Worm (Caenorhabditis elegans) whole organism, midembryonic: ENCODE measurements around the gene T12D8.5.

Source experiments
- T22C8.4 ChIP-seq: fragments of 200-800 bp; sonication (Bioruptor generic); IDR thresholded peaks from 2 replicates; pipeline ENCODE4 v1.3.6; 2022; ENCODE audit warnings: missing genetic modification characterization, missing compliant biosample characterization
- cog-1 ChIP-seq: sonication (generic microtip); optimal IDR thresholded peaks from 2 replicates; lab custom pipeline; 2016; ENCODE audit warnings: missing genetic modification characterization, missing compliant biosample characterization
- flt-1 ChIP-seq: fragments of 200-800 bp; sonication (Bioruptor generic); IDR thresholded peaks from 2 replicates; pipeline ENCODE4 v1.3.6; 2022; ENCODE audit warnings: missing genetic modification characterization, missing compliant biosample characterization
- klf-2 ChIP-seq: fragments of 200-800 bp; sonication (Bioruptor generic); conservative IDR thresholded peaks from 2 replicates; pipeline ENCODE4 v1.3.6; 2022; ENCODE audit warnings: missing genetic modification reagents, missing genetic modification characterization, missing compliant biosample characterization
- med-1 ChIP-seq: sonication (generic microtip); optimal IDR thresholded peaks from 2 replicates; lab custom pipeline; 2017; ENCODE audit warnings: missing genetic modification characterization, mild to moderate bottlenecking, missing compliant biosample characterization, antibody characterized with exemption, missing genetic modification reagents; ENCODE audit not compliant: insufficient read depth
- ref-1 ChIP-seq: fragments of 200-800 bp; sonication (Bioruptor generic); conservative IDR thresholded peaks from 2 replicates; pipeline ENCODE4 v1.3.6; 2022; ENCODE audit warnings: missing genetic modification reagents, missing genetic modification characterization, missing compliant biosample characterization
- tab-1 ChIP-seq: fragments of 200-800 bp; sonication (Bioruptor generic); IDR thresholded peaks from 2 replicates; pipeline ENCODE4 v1.3.6; 2022; ENCODE audit warnings: missing genetic modification characterization, missing compliant biosample characterization
- ztf-23 ChIP-seq: fragments of 200-800 bp; sonication (Bioruptor generic); IDR thresholded peaks from 2 replicates; pipeline ENCODE4 v1.3.6; 2022; ENCODE audit warnings: missing genetic modification reagents, missing genetic modification characterization, missing compliant biosample characterization
- ztf-29 ChIP-seq: fragments of 200-800 bp; sonication (Bioruptor generic); IDR thresholded peaks from 2 replicates; pipeline ENCODE4 v1.3.6; 2022; ENCODE audit warnings: missing genetic modification reagents, missing genetic modification characterization, missing compliant biosample characterization

T12D8.5 gene

ce11 chrIII:13606865-13607264, 19.7 kb downstream of the T12D8.5 start:
- TF ChIP-seq med-1 (GFP tag; lab: Kevin White, UChicago) (no peak), ref-1 (GFP tag; lab: Robert Waterston, UW) (no peak), ztf-23 (no peak), klf-2 (GFP tag; lab: Robert Waterston, UW) (no peak), T22C8.4 (GFP tag; lab: Robert Waterston, UW) (no peak), cog-1 (tag; lab: Kevin White, UChicago) (no peak), ztf-29 (GFP tag; lab: Robert Waterston, UW) (no peak), flt-1 (GFP tag; lab: Robert Waterston, UW) (no peak), tab-1 (GFP tag; lab: Robert Waterston, UW) (no peak)

- TF ChIP-seq med-1 (GFP tag; lab: Kevin White, UChicago) (no peak), ref-1 (GFP tag; lab: Robert Waterston, UW) (no peak), ztf-29 (GFP tag; lab: Robert Waterston, UW) (no peak), tab-1 (GFP tag; lab: Robert Waterston, UW) (no peak), klf-2 (GFP tag; lab: Robert Waterston, UW) (no peak), T22C8.4 (GFP tag; lab: Robert Waterston, UW) (no peak), cog-1 (tag; lab: Kevin White, UChicago) (no peak), ztf-23 (no peak), flt-1 (GFP tag; lab: Robert Waterston, UW) (no peak)
Measured at ce11 chrIII:13606016-13606530, 20.5 kb downstream of the T12D8.5 start, which contains the start of gene act-5. Gene act-5 (minus strand): TSS chrIII:13606066.

- TF ChIP-seq cog-1 (tag; lab: Kevin White, UChicago): no peak
- TF ChIP-seq ztf-23: no peak
- TF ChIP-seq klf-2 (GFP tag; lab: Robert Waterston, UW): no peak
- no peak for TF ChIP-seq T22C8.4 (GFP tag; lab: Robert Waterston, UW)
- no peak for TF ChIP-seq ref-1 (GFP tag; lab: Robert Waterston, UW)
- TF ChIP-seq tab-1 (GFP tag; lab: Robert Waterston, UW): no peak
- no peak for TF ChIP-seq flt-1 (GFP tag; lab: Robert Waterston, UW)
- no peak for TF ChIP-seq ztf-29 (GFP tag; lab: Robert Waterston, UW)
- no peak for TF ChIP-seq med-1 (GFP tag; lab: Kevin White, UChicago)
Measured at ce11 chrIII:13604834-13605233, 21.8 kb downstream of the T12D8.5 start.

ce11 chrIII:13600254-13600653, 26.3 kb downstream of the T12D8.5 start:
- TF ChIP-seq tab-1 (GFP tag; lab: Robert Waterston, UW): no peak
- no peak for TF ChIP-seq T22C8.4 (GFP tag; lab: Robert Waterston, UW)
- TF ChIP-seq flt-1 (GFP tag; lab: Robert Waterston, UW): no peak
- no peak for TF ChIP-seq ztf-23
- TF ChIP-seq klf-2 (GFP tag; lab: Robert Waterston, UW): no peak
- no peak for TF ChIP-seq ztf-29 (GFP tag; lab: Robert Waterston, UW)
- TF ChIP-seq med-1 (GFP tag; lab: Kevin White, UChicago): no peak
- no peak for TF ChIP-seq cog-1 (tag; lab: Kevin White, UChicago)
- TF ChIP-seq ref-1 (GFP tag; lab: Robert Waterston, UW): no peak

ce11 chrIII:13585136-13585535, 41.5 kb downstream of the T12D8.5 start:
- TF ChIP-seq T22C8.4 (GFP tag; lab: Robert Waterston, UW): 0 out of 2 replicates have a peak, but pooled peaks have one; percentile 26
- peak; percentile 73 for TF ChIP-seq tab-1 (GFP tag; lab: Robert Waterston, UW)
- 0 out of 2 replicates have a peak, but pooled peaks have one; percentile 17 for TF ChIP-seq klf-2 (GFP tag; lab: Robert Waterston, UW)

- TF ChIP-seq T22C8.4 (GFP tag; lab: Robert Waterston, UW) (no peak), med-1 (GFP tag; lab: Kevin White, UChicago) (no peak), ztf-23 (no peak), klf-2 (GFP tag; lab: Robert Waterston, UW) (no peak), cog-1 (tag; lab: Kevin White, UChicago) (no peak), ref-1 (GFP tag; lab: Robert Waterston, UW) (no peak), flt-1 (GFP tag; lab: Robert Waterston, UW) (no peak), tab-1 (GFP tag; lab: Robert Waterston, UW) (no peak), ztf-29 (GFP tag; lab: Robert Waterston, UW) (no peak)
Measured at ce11 chrIII:13581727-13582126, 44.9 kb downstream of the T12D8.5 start.

ce11 chrIII:13580538-13580937, 46.0 kb downstream of the T12D8.5 start, which contains the start of gene T05D4.5:
Gene T05D4.5 (plus strand): TSS chrIII:13580838.
- no peak for TF ChIP-seq med-1 (GFP tag; lab: Kevin White, UChicago)
- no peak for TF ChIP-seq T22C8.4 (GFP tag; lab: Robert Waterston, UW)
- no peak for TF ChIP-seq tab-1 (GFP tag; lab: Robert Waterston, UW)
- TF ChIP-seq ref-1 (GFP tag; lab: Robert Waterston, UW): no peak
- TF ChIP-seq flt-1 (GFP tag; lab: Robert Waterston, UW): no peak
- no peak for TF ChIP-seq ztf-29 (GFP tag; lab: Robert Waterston, UW)
- no peak for TF ChIP-seq ztf-23
- no peak for TF ChIP-seq klf-2 (GFP tag; lab: Robert Waterston, UW)
- no peak for TF ChIP-seq cog-1 (tag; lab: Kevin White, UChicago)

- TF ChIP-seq cog-1 (tag; lab: Kevin White, UChicago) (no peak), flt-1 (GFP tag; lab: Robert Waterston, UW) (no peak), T22C8.4 (GFP tag; lab: Robert Waterston, UW) (no peak)
Measured at ce11 chrIII:13580076-13580475, 46.5 kb downstream of the T12D8.5 start.
